Worm (Caenorhabditis elegans) whole organism, early embryonic: ENCODE results near the gene rund-1.

ENCODE experiments used
- B0310.2 ChIP-seq: sonication (generic microtip); optimal IDR thresholded peaks from 2 replicates; lab custom pipeline; 2016; ENCODE audit warnings: mild to moderate bottlenecking, missing genetic modification characterization, missing compliant biosample characterization
- F13C5.2 ChIP-seq: sonication (generic microtip); optimal IDR thresholded peaks from 2 replicates; lab custom pipeline; 2017; ENCODE audit warnings: mild to moderate bottlenecking, missing genetic modification characterization, inconsistent platforms, missing compliant biosample characterization
- aly-1 ChIP-seq: sonication (generic microtip); optimal IDR thresholded peaks from 2 replicates; lab custom pipeline; 2016; ENCODE audit warnings: missing genetic modification characterization, missing compliant biosample characterization
- ama-1 ChIP-seq: fragments of 150-350 bp; optimal IDR thresholded peaks from 2 replicates; lab custom pipeline; 2014
- ceh-13 ChIP-seq: fragments of 200-800 bp; sonication (Bioruptor generic); optimal IDR thresholded peaks from 2 replicates; lab custom pipeline; 2018; ENCODE audit warnings: mild to moderate bottlenecking, missing genetic modification characterization, missing compliant biosample characterization
- ceh-36 ChIP-seq: sonication (generic microtip); optimal IDR thresholded peaks from 2 replicates; lab custom pipeline; 2016; ENCODE audit warnings: missing genetic modification characterization, inconsistent platforms, missing compliant biosample characterization
- ets-7 ChIP-seq: sonication (generic microtip); optimal IDR thresholded peaks from 2 replicates; lab custom pipeline; 2016; ENCODE audit warnings: missing genotype, missing genetic modification characterization, missing compliant biosample characterization
- flt-1 ChIP-seq: fragments of 200-800 bp; sonication (Bioruptor generic); IDR thresholded peaks from 2 replicates; pipeline ENCODE4 v1.3.6; 2022; ENCODE audit warnings: missing genetic modification characterization, missing compliant biosample characterization
- hmbx-1 ChIP-seq: sonication (generic microtip); optimal IDR thresholded peaks from 2 replicates; lab custom pipeline; 2016; ENCODE audit warnings: mild to moderate bottlenecking, missing genetic modification characterization, missing compliant biosample characterization
- hmg-4 ChIP-seq: fragments of 200-800 bp; sonication (Bioruptor generic); optimal IDR thresholded peaks from 2 replicates; lab custom pipeline; 2018; ENCODE audit warnings: mild to moderate bottlenecking, missing genetic modification characterization, missing compliant biosample characterization
- hnd-1 ChIP-seq: sonication (generic microtip); optimal IDR thresholded peaks from 2 replicates; lab custom pipeline; 2016; ENCODE audit warnings: missing genetic modification characterization, missing compliant biosample characterization
- pes-1 ChIP-seq: fragments of 200-800 bp; sonication (Bioruptor generic); IDR thresholded peaks from 2 replicates; pipeline ENCODE4 v1.3.6; 2022; ENCODE audit warnings: missing genetic modification reagents, missing genetic modification characterization, missing compliant biosample characterization
- scrt-1 ChIP-seq: fragments of 200-800 bp; sonication (Bioruptor generic); IDR thresholded peaks from 2 replicates; pipeline ENCODE4 v1.3.6; 2022; ENCODE audit warnings: missing genetic modification characterization, missing compliant biosample characterization
- sea-1 ChIP-seq: fragments of 200-800 bp; sonication (Bioruptor generic); conservative IDR thresholded peaks from 2 replicates; pipeline ENCODE4 v1.3.6; 2022; ENCODE audit warnings: missing genetic modification characterization, missing compliant biosample characterization
- tbx-11 ChIP-seq: fragments of 200-800 bp; sonication (Bioruptor generic); IDR thresholded peaks from 2 replicates; pipeline ENCODE4 v1.3.6; 2022; ENCODE audit warnings: missing genetic modification characterization, missing compliant biosample characterization
- tbx-37 ChIP-seq: fragments of 200-800 bp; sonication (Bioruptor generic); conservative IDR thresholded peaks from 2 replicates; pipeline ENCODE4 v1.3.6; 2022; ENCODE audit warnings: missing genetic modification reagents, missing genetic modification characterization, missing compliant biosample characterization
- tra-4 ChIP-seq: sonication (generic microtip); optimal IDR thresholded peaks from 2 replicates; lab custom pipeline; 2017; ENCODE audit warnings: missing genetic modification characterization, missing compliant biosample characterization

The rund-1 gene

ce11 chrX:661727-662330 is at the start of gene rund-1:
TSS of gene rund-1 (minus strand) at chrX:661777.
- TF ChIP-seq ama-1 (no peak), F13C5.2 (tag; lab: Kevin White, UChicago) (peak; percentile 13), ceh-36 (tag; lab: Kevin White, UChicago) (no peak)

ce11 chrX:706490-706889 is 44.9 kb upstream of the rund-1 start, which contains the start of gene M02A10.1:
TSS of gene M02A10.1 (plus strand) at chrX:706790.
- no peak for TF ChIP-seq ceh-13 (GFP tag; lab: Kevin White, UChicago)
- no peak for TF ChIP-seq tra-4 (tag; lab: Kevin White, UChicago)
- TF ChIP-seq pes-1 (GFP tag; lab: Robert Waterston, UW) = no peak
- no peak for TF ChIP-seq aly-1 (tag; lab: Kevin White, UChicago)
- no peak for TF ChIP-seq hmbx-1 (tag; lab: Kevin White, UChicago)
- TF ChIP-seq sea-1 (GFP tag; lab: Robert Waterston, UW) = no peak
- TF ChIP-seq ets-7 (tag; lab: Kevin White, UChicago) = no peak
- no peak for TF ChIP-seq hnd-1
- no peak for TF ChIP-seq flt-1
- TF ChIP-seq F13C5.2 (tag; lab: Kevin White, UChicago) = no peak
- no peak for TF ChIP-seq tbx-37 (GFP tag; lab: Robert Waterston, UW)
- TF ChIP-seq ama-1 = no peak

ce11 chrX:696253-696652 is 34.7 kb upstream of the rund-1 start:
- TF ChIP-seq tbx-11 (GFP tag; lab: Robert Waterston, UW) = no peak
- no peak for TF ChIP-seq tra-4 (tag; lab: Kevin White, UChicago)
- no peak for TF ChIP-seq sea-1 (GFP tag; lab: Robert Waterston, UW)
- TF ChIP-seq scrt-1 (GFP tag; lab: Robert Waterston, UW) = no peak
- no peak for TF ChIP-seq pes-1 (GFP tag; lab: Robert Waterston, UW)
- TF ChIP-seq hmg-4 = no peak
- TF ChIP-seq ceh-13 (GFP tag; lab: Kevin White, UChicago) = no peak
- TF ChIP-seq F13C5.2 (tag; lab: Kevin White, UChicago) = no peak
- TF ChIP-seq aly-1 (tag; lab: Kevin White, UChicago) = no peak
- TF ChIP-seq ama-1 = no peak
- no peak for TF ChIP-seq tbx-37 (GFP tag; lab: Robert Waterston, UW)
- TF ChIP-seq ets-7 (tag; lab: Kevin White, UChicago) = no peak
- no peak for TF ChIP-seq hnd-1
- TF ChIP-seq B0310.2 = no peak
- TF ChIP-seq ceh-36 (tag; lab: Kevin White, UChicago) = no peak
- no peak for TF ChIP-seq flt-1
- no peak for TF ChIP-seq hmbx-1 (tag; lab: Kevin White, UChicago)

- TF ChIP-seq tbx-37 (GFP tag; lab: Robert Waterston, UW) (no peak), flt-1 (no peak), tra-4 (tag; lab: Kevin White, UChicago) (no peak), F13C5.2 (tag; lab: Kevin White, UChicago) (no peak), scrt-1 (GFP tag; lab: Robert Waterston, UW) (no peak), sea-1 (GFP tag; lab: Robert Waterston, UW) (no peak)
These were observed 30.0 kb upstream of the rund-1 start, which contains the start of gene ncam-1 for ce11 chrX:691613-692012. TSS of gene ncam-1 (plus strand) at chrX:691913.

ce11 chrX:688602-689001 is 27.0 kb upstream of the rund-1 start:
- no peak for TF ChIP-seq ets-7 (tag; lab: Kevin White, UChicago)
- no peak for TF ChIP-seq ceh-13 (GFP tag; lab: Kevin White, UChicago)
- no peak for TF ChIP-seq aly-1 (tag; lab: Kevin White, UChicago)
- TF ChIP-seq pes-1 (GFP tag; lab: Robert Waterston, UW) = no peak
- TF ChIP-seq sea-1 (GFP tag; lab: Robert Waterston, UW) = no peak
- no peak for TF ChIP-seq scrt-1 (GFP tag; lab: Robert Waterston, UW)
- no peak for TF ChIP-seq tbx-37 (GFP tag; lab: Robert Waterston, UW)
- no peak for TF ChIP-seq F13C5.2 (tag; lab: Kevin White, UChicago)
- no peak for TF ChIP-seq hmbx-1 (tag; lab: Kevin White, UChicago)
- TF ChIP-seq hnd-1 = no peak
- TF ChIP-seq ceh-36 (tag; lab: Kevin White, UChicago) = no peak
- no peak for TF ChIP-seq hmg-4
- TF ChIP-seq flt-1 = no peak

- TF ChIP-seq ama-1 = no peak
- TF ChIP-seq tbx-11 (GFP tag; lab: Robert Waterston, UW) = no peak
- TF ChIP-seq ets-7 (tag; lab: Kevin White, UChicago) = no peak
- no peak for TF ChIP-seq F13C5.2 (tag; lab: Kevin White, UChicago)
- TF ChIP-seq aly-1 (tag; lab: Kevin White, UChicago) = no peak
- TF ChIP-seq tra-4 (tag; lab: Kevin White, UChicago) = no peak
These were observed 21.1 kb upstream of the rund-1 start, which contains the start of gene Y9C12A.1 for ce11 chrX:682691-683090. TSS of gene Y9C12A.1 (minus strand) at chrX:682791.

ce11 chrX:681413-681812 is 19.8 kb upstream of the rund-1 start:
- no peak for TF ChIP-seq ceh-36 (tag; lab: Kevin White, UChicago)
- TF ChIP-seq scrt-1 (GFP tag; lab: Robert Waterston, UW) = no peak
- no peak for TF ChIP-seq hmbx-1 (tag; lab: Kevin White, UChicago)
- TF ChIP-seq hmg-4 = no peak
- TF ChIP-seq sea-1 (GFP tag; lab: Robert Waterston, UW) = no peak
- TF ChIP-seq pes-1 (GFP tag; lab: Robert Waterston, UW) = no peak

ce11 chrX:680920-681319 is 19.3 kb upstream of the rund-1 start, which contains the start of gene T19D7.7:
TSS of gene T19D7.7 (minus strand) at chrX:681020.
- TF ChIP-seq hmbx-1 (tag; lab: Kevin White, UChicago) (no peak), flt-1 (no peak), ama-1 (no peak), ets-7 (tag; lab: Kevin White, UChicago) (no peak), tbx-37 (GFP tag; lab: Robert Waterston, UW) (no peak), scrt-1 (GFP tag; lab: Robert Waterston, UW) (no peak), ceh-36 (tag; lab: Kevin White, UChicago) (no peak), hnd-1 (no peak), hmg-4 (no peak), F13C5.2 (tag; lab: Kevin White, UChicago) (no peak), ceh-13 (GFP tag; lab: Kevin White, UChicago) (no peak), B0310.2 (no peak), aly-1 (tag; lab: Kevin White, UChicago) (no peak), sea-1 (GFP tag; lab: Robert Waterston, UW) (no peak), tra-4 (tag; lab: Kevin White, UChicago) (no peak), tbx-11 (GFP tag; lab: Robert Waterston, UW) (no peak), pes-1 (GFP tag; lab: Robert Waterston, UW) (no peak)
